Fruit fly (Drosophila melanogaster) whole organism, adult: ENCODE measurements around the gene CG14073.

Experiments
- CG12768 ChIP-seq: fragments of 200-800 bp; sonication (Bioruptor generic); optimal IDR thresholded peaks from 2 replicates; lab custom pipeline; 2017; ENCODE audit warnings: missing biosample characterization, missing genetic modification characterization, mild to moderate bottlenecking, moderate library complexity, missing genetic modification reagents
- CG14711 ChIP-seq: fragments of 200-800 bp; sonication (Bioruptor generic); optimal IDR thresholded peaks from 2 replicates; lab custom pipeline; 2018; ENCODE audit warnings: missing biosample characterization, mild to moderate bottlenecking, missing genetic modification characterization, moderate library complexity
- CG7101 ChIP-seq: fragments of 200-800 bp; sonication (Bioruptor generic); optimal IDR thresholded peaks from 2 replicates; lab custom pipeline; 2018; ENCODE audit warnings: missing biosample characterization, mild to moderate bottlenecking, missing genetic modification characterization, moderate library complexity
- Clk ChIP-seq: fragments of 200-800 bp; sonication (Bioruptor generic); optimal IDR thresholded peaks from 2 replicates; lab custom pipeline; 2017; ENCODE audit warnings: missing biosample characterization, missing genetic modification characterization
- Mnt ChIP-seq: fragments of 200-800 bp; sonication (Bioruptor generic); optimal IDR thresholded peaks from 2 replicates; lab custom pipeline; 2016; ENCODE audit warnings: missing biosample characterization, mild to moderate bottlenecking, missing genetic modification characterization
- cic ChIP-seq: fragments of 200-800 bp; sonication (Bioruptor generic); optimal IDR thresholded peaks from 2 replicates; lab custom pipeline; 2017; ENCODE audit warnings: missing biosample characterization, mild to moderate bottlenecking, missing genetic modification characterization, moderate library complexity
- cnc ChIP-seq, 2 experiments: fragments of >200 bp; optimal IDR thresholded peaks; 2 replicates each; lab custom pipeline; 2017
- kay ChIP-seq: fragments of 200-800 bp; sonication (Bioruptor generic); peaks from one replicate; lab custom pipeline; 2016; ENCODE audit warnings: missing biosample characterization, missing genetic modification characterization, borderline replicate concordance

DNA sequence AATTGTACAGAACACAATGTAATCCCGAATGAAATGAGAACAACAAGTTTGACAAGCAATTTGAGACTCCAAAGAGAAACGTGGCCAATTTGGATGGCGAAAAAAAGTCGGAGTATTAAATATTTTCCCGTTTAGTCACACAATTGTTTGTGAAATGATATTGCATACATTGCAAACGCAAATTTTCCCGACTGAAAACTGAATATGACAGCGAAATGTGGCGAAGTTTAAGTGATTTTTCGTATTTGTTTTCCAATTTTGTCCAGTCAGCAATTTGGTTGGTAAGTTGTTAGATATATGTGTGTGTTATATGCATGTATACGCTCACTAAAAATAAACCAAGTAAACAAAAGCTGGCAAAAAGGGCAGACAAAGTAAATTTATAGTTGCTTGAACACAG is 4.3 kb downstream of the CG14073 start:
- TF ChIP-seq cnc (optimal IDR thresholded peaks at IDR 0.05; lab: Kevin White, UChicago) (no peak), CG14711 (no peak), CG12768 (GFP tag; lab: Kevin White, UChicago) (no peak), CG7101 (tag; lab: Kevin White, UChicago) (no peak), Mnt (GFP tag; lab: Kevin White, UChicago) (no peak), kay (no peak), Clk (GFP tag; lab: Kevin White, UChicago) (no peak), cic (GFP tag; lab: Kevin White, UChicago) (no peak)
